Worm (Caenorhabditis elegans): Measurements from ENCODE around the gene cdd-2.
A peak's percentile ranks its signal among the peaks of the same experiment; 100 is the strongest.

ce11 chrIV:7580062-7580614 is 32.4 kb upstream of the cdd-2 start, which contains the start of the genes cec-5 and nol-10:
- TF ChIP-seq flt-1 (GFP tag; IDR thresholded peaks at IDR 0.05) (peak; percentile 45; the same call in 1 of the 2 replicates), ztf-29 (GFP tag; IDR thresholded peaks at IDR 0.05) (no peak), ztf-23 (GFP tag; IDR thresholded peaks at IDR 0.05) (no peak), med-1 (GFP tag; optimal IDR thresholded peaks at IDR 0.05; ENCODE audit: insufficient read depth) (no peak), klf-2 (GFP tag; conservative IDR thresholded peaks at IDR 0.05) (no peak), ref-1 (GFP tag; conservative IDR thresholded peaks at IDR 0.05) (no peak)

Measured in whole organism, midembryonic.